Fruit fly (Drosophila melanogaster) whole organism, embryonic: ENCODE results near the gene mus301.
A peak's percentile ranks its signal among the peaks of the same experiment; 100 is the strongest.

Source experiments
- CG10267 ChIP-seq: fragments of 200-800 bp; sonication (Bioruptor generic); optimal IDR thresholded peaks from 2 replicates; lab custom pipeline; 2018; ENCODE audit warnings: missing biosample characterization, mild to moderate bottlenecking, missing genetic modification characterization, moderate library complexity
- CG10979 ChIP-seq: fragments of 200-800 bp; sonication (Bioruptor generic); optimal IDR thresholded peaks from 2 replicates; lab custom pipeline; 2018; ENCODE audit warnings: missing biosample characterization, mild to moderate bottlenecking, missing genetic modification characterization, moderate library complexity
- CG11398 ChIP-seq: fragments of 200-800 bp; sonication (Bioruptor generic); optimal IDR thresholded peaks from 2 replicates; lab custom pipeline; 2016; ENCODE audit warnings: missing biosample characterization, missing genetic modification characterization
- CG13424 ChIP-seq: fragments of 200-800 bp; sonication (Bioruptor generic); optimal IDR thresholded peaks from 2 replicates; lab custom pipeline; 2019; ENCODE audit warnings: missing biosample characterization, mild to moderate bottlenecking, missing genetic modification characterization, moderate library complexity
- CG14710 ChIP-seq: fragments of 200-800 bp; sonication (Bioruptor generic); optimal IDR thresholded peaks from 3 replicates; lab custom pipeline; 2019; ENCODE audit warnings: missing biosample characterization, mild to moderate bottlenecking, missing genetic modification characterization, moderate library complexity
- CG1529 ChIP-seq: fragments of 200-800 bp; sonication (Bioruptor generic); optimal IDR thresholded peaks from 3 replicates; lab custom pipeline; 2018; ENCODE audit warnings: missing biosample characterization, missing genetic modification characterization
- CG15514 ChIP-seq: fragments of 200-800 bp; sonication (Bioruptor generic); optimal IDR thresholded peaks from 3 replicates; lab custom pipeline; 2017; ENCODE audit warnings: missing biosample characterization, missing genetic modification characterization, mild to moderate bottlenecking, moderate library complexity, missing genetic modification reagents
- CG2199 ChIP-seq: fragments of 200-800 bp; sonication (Bioruptor generic); IDR thresholded peaks from 3 replicates; pipeline ENCODE4 v1.3.6; 2022; ENCODE audit warnings: missing biosample characterization, missing genetic modification characterization
- CG30020 ChIP-seq: fragments of 200-800 bp; optimal IDR thresholded peaks from 2 replicates; lab custom pipeline; 2019; ENCODE audit warnings: missing biosample characterization, mild to moderate bottlenecking, missing genetic modification characterization, moderate library complexity
- CG32767 ChIP-seq: fragments of 200-800 bp; sonication (Bioruptor generic); IDR thresholded peaks from 2 replicates; pipeline ENCODE4 v1.3.6; 2022; ENCODE audit warnings: missing biosample characterization, missing genetic modification characterization
- CG3726 ChIP-seq: fragments of 200-800 bp; sonication (Bioruptor generic); IDR thresholded peaks from 3 replicates; pipeline ENCODE4, ENCODE4 v1.3.6; 2022; ENCODE audit warnings: missing biosample characterization, missing genetic modification characterization
- CG4282 ChIP-seq: fragments of 200-800 bp; sonication (Bioruptor generic); optimal IDR thresholded peaks from 2 replicates; lab custom pipeline; 2016; ENCODE audit warnings: missing biosample characterization, missing genetic modification characterization
- CG4617 ChIP-seq: fragments of 200-800 bp; sonication (Bioruptor generic); optimal IDR thresholded peaks from 3 replicates; lab custom pipeline; 2016; ENCODE audit warnings: missing biosample characterization, missing genetic modification characterization, borderline replicate concordance
- CG6254 ChIP-seq: fragments of 200-800 bp; sonication (Bioruptor generic); optimal IDR thresholded peaks from 3 replicates; lab custom pipeline; 2017; ENCODE audit warnings: mild to moderate bottlenecking, missing biosample characterization, missing genetic modification reagents, missing genetic modification characterization
- CG6683 ChIP-seq: fragments of 200-800 bp; sonication (Bioruptor generic); optimal IDR thresholded peaks from 2 replicates; lab custom pipeline; 2017; ENCODE audit warnings: missing biosample characterization, mild to moderate bottlenecking, missing genetic modification characterization, missing genetic modification reagents
- CG6813 ChIP-seq: fragments of 200-800 bp; sonication (Bioruptor generic); optimal IDR thresholded peaks from 2 replicates; lab custom pipeline; 2017; ENCODE audit warnings: missing biosample characterization, missing genetic modification characterization, mild to moderate bottlenecking, moderate library complexity, missing genetic modification reagents
- CG8089 ChIP-seq: fragments of 200-800 bp; sonication (Bioruptor generic); optimal IDR thresholded peaks from 3 replicates; lab custom pipeline; 2016; ENCODE audit warnings: missing biosample characterization, missing genetic modification characterization
- CG8388 ChIP-seq: fragments of 200-800 bp; sonication (Bioruptor generic); optimal IDR thresholded peaks from 2 replicates; lab custom pipeline; 2019; ENCODE audit warnings: missing biosample characterization, mild to moderate bottlenecking, missing genetic modification characterization, moderate library complexity
- CG8924 ChIP-seq: fragments of 200-800 bp; optimal IDR thresholded peaks from 3 replicates; lab custom pipeline; 2019; ENCODE audit warnings: missing biosample characterization, mild to moderate bottlenecking, missing genetic modification characterization, moderate library complexity
- Deaf1 ChIP-seq: fragments of 200-800 bp; optimal IDR thresholded peaks from 3 replicates; lab custom pipeline; 2019; ENCODE audit warnings: missing biosample characterization, mild to moderate bottlenecking, missing genetic modification characterization, moderate library complexity
- Dp ChIP-seq: fragments of 200-800 bp; sonication (Bioruptor generic); optimal IDR thresholded peaks from 2 replicates; lab custom pipeline; 2018; ENCODE audit warnings: missing biosample characterization, mild to moderate bottlenecking, missing genetic modification characterization, moderate library complexity
- ERR ChIP-seq: fragments of 200-800 bp; sonication (Bioruptor generic); optimal IDR thresholded peaks from 2 replicates; lab custom pipeline; 2016; ENCODE audit warnings: missing biosample characterization, missing genetic modification characterization
- Meics ChIP-seq: fragments of 200-800 bp; sonication (Bioruptor generic); optimal IDR thresholded peaks from 2 replicates; lab custom pipeline; 2017; ENCODE audit warnings: missing biosample characterization, mild to moderate bottlenecking, missing genetic modification characterization
- NC2α ChIP-seq: fragments of 200-800 bp; sonication (Bioruptor generic); optimal IDR thresholded peaks from 2 replicates; lab custom pipeline; 2016; ENCODE audit warnings: missing biosample characterization, missing genetic modification characterization
- Ravus ChIP-seq: fragments of 200-800 bp; sonication (Bioruptor generic); IDR thresholded peaks from 2 replicates; pipeline ENCODE4 v1.3.6; 2022; ENCODE audit warnings: missing biosample characterization, missing genetic modification characterization
- Sox100B ChIP-seq: fragments of 200-800 bp; sonication (Bioruptor generic); optimal IDR thresholded peaks from 3 replicates; lab custom pipeline; 2018; ENCODE audit warnings: missing biosample characterization, mild to moderate bottlenecking, missing genetic modification characterization
- Stat92E ChIP-seq, 3 experiments: fragments of >200 bp in 2 of 3; fragments of 200-800 bp in 1 of 3; sonication (Bioruptor generic) in 1 of 3; optimal IDR thresholded peaks; 2 replicates each; lab custom pipeline; 2017 to 2019; ENCODE audit warnings: missing biosample characterization in 3 of 3, missing genetic modification characterization in 3 of 3, mild to moderate bottlenecking in 1 of 3, moderate library complexity in 1 of 3
- bab2 ChIP-seq: fragments of 200-800 bp; sonication (Bioruptor generic); optimal IDR thresholded peaks from 2 replicates; lab custom pipeline; 2016; ENCODE audit warnings: missing biosample characterization, missing genetic modification characterization
- croc ChIP-seq: fragments of 200-800 bp; sonication (Bioruptor generic); conservative IDR thresholded peaks from 3 replicates; pipeline ENCODE4 v1.3.6; 2022; ENCODE audit warnings: missing biosample characterization, missing genetic modification characterization
- disco-r ChIP-seq: fragments of 200-800 bp; sonication (Bioruptor generic); optimal IDR thresholded peaks from 2 replicates; lab custom pipeline; 2016; ENCODE audit warnings: missing biosample characterization, missing genetic modification characterization
- dm ChIP-seq: fragments of 200-800 bp; sonication (Bioruptor generic); optimal IDR thresholded peaks from 3 replicates; lab custom pipeline; 2016; ENCODE audit warnings: missing biosample characterization, missing genetic modification characterization
- ewg ChIP-seq: fragments of 200-800 bp; sonication (Bioruptor generic); optimal IDR thresholded peaks from 3 replicates; lab custom pipeline; 2017; ENCODE audit warnings: mild to moderate bottlenecking, missing biosample characterization, missing genetic modification reagents, missing genetic modification characterization
- exex ChIP-seq: fragments of 200-800 bp; sonication (Bioruptor generic); optimal IDR thresholded peaks from 4 replicates; lab custom pipeline; 2018; ENCODE audit warnings: missing biosample characterization, mild to moderate bottlenecking, missing genetic modification characterization, moderate library complexity
- eyg ChIP-seq: fragments of 200-800 bp; sonication (Bioruptor generic); optimal IDR thresholded peaks from 3 replicates; lab custom pipeline; 2016; ENCODE audit warnings: missing biosample characterization, missing genetic modification characterization
- fu2 ChIP-seq: fragments of 200-800 bp; sonication (Bioruptor generic); optimal IDR thresholded peaks from 2 replicates; lab custom pipeline; 2016; ENCODE audit warnings: missing biosample characterization, missing genetic modification characterization
- gem ChIP-seq: fragments of 200-800 bp; sonication (Bioruptor generic); optimal IDR thresholded peaks from 2 replicates; lab custom pipeline; 2019; ENCODE audit warnings: missing biosample characterization, mild to moderate bottlenecking, missing genetic modification characterization, moderate library complexity
- gt ChIP-seq: fragments of 200-800 bp; sonication (Bioruptor generic); IDR thresholded peaks from 2 replicates; pipeline ENCODE4 v1.3.6; 2022; ENCODE audit warnings: missing biosample characterization, missing genetic modification characterization
- hb ChIP-seq: fragments of 200-800 bp; sonication (Bioruptor generic); IDR thresholded peaks from 3 replicates; pipeline ENCODE4 v1.3.6; 2022; ENCODE audit warnings: missing biosample characterization, missing genetic modification characterization; ENCODE audit not compliant: partially characterized antibody
- luna ChIP-seq: fragments of 200-800 bp; sonication (Bioruptor generic); optimal IDR thresholded peaks from 2 replicates; lab custom pipeline; 2016; ENCODE audit warnings: missing biosample characterization, missing genetic modification characterization
- nerfin-2 ChIP-seq: fragments of 200-800 bp; sonication (Bioruptor generic); IDR thresholded peaks from 2 replicates; pipeline ENCODE4 v1.3.6; 2022; ENCODE audit warnings: missing biosample characterization, missing genetic modification characterization; ENCODE audit not compliant: partially characterized antibody
- org-1 ChIP-seq: fragments of 200-800 bp; sonication (Bioruptor generic); optimal IDR thresholded peaks from 2 replicates; lab custom pipeline; 2017; ENCODE audit warnings: missing biosample characterization, missing genetic modification characterization
- sob ChIP-seq: fragments of 200-800 bp; sonication (Bioruptor generic); IDR thresholded peaks from 2 replicates; pipeline ENCODE4 v1.3.6; 2022; ENCODE audit warnings: missing biosample characterization, missing genetic modification characterization
- sqz ChIP-seq: fragments of 200-800 bp; sonication (Bioruptor generic); optimal IDR thresholded peaks from 3 replicates; lab custom pipeline; 2018; ENCODE audit warnings: missing biosample characterization, mild to moderate bottlenecking, missing genetic modification characterization
- tx ChIP-seq: fragments of 200-800 bp; sonication (Bioruptor generic); optimal IDR thresholded peaks from 2 replicates; lab custom pipeline; 2016; ENCODE audit warnings: missing biosample characterization, missing genetic modification characterization
- unc-4 ChIP-seq: fragments of 200-800 bp; sonication (Bioruptor generic); IDR thresholded peaks from 2 replicates; pipeline ENCODE4 v1.3.6; 2022; ENCODE audit warnings: missing biosample characterization, missing genetic modification characterization; ENCODE audit not compliant: partially characterized antibody
- usp ChIP-seq: fragments of >200 bp; optimal IDR thresholded peaks from 2 replicates; lab custom pipeline; 2017; ENCODE audit warnings: missing biosample characterization, missing genetic modification characterization
- wek ChIP-seq: fragments of 200-800 bp; sonication (Bioruptor generic); optimal IDR thresholded peaks from 3 replicates; lab custom pipeline; 2018; ENCODE audit warnings: missing biosample characterization, mild to moderate bottlenecking, missing genetic modification characterization, moderate library complexity
- z ChIP-seq: fragments of 200-800 bp; sonication (Bioruptor generic); IDR thresholded peaks from 3 replicates; pipeline ENCODE4 v1.3.6; 2022; ENCODE audit warnings: missing biosample characterization, missing genetic modification characterization
- zf30C ChIP-seq: fragments of 200-800 bp; sonication (Bioruptor generic); optimal IDR thresholded peaks from 3 replicates; lab custom pipeline; 2018; ENCODE audit warnings: missing biosample characterization, mild to moderate bottlenecking, missing genetic modification characterization

Gene mus301

DNA sequence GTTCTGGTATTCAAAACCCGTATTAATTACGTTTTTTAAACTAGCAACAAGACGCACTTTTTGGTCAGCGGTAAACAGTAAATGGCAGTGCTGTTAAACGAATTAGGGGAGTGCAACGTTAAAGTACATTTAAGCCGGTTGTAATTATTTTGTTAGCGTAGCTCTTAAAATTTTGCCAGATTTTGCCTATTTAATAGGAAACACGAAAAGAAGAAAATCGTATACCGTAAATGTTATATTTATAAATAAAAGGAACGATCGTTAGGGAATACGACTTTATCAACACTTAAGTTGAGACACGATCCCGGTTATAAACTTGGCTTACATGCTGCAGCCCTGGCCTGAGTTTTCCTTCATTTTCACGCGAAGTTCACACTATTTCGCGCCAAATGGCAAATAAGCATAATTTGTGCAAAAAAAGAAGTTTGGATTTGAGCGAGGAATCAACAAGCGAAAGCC lies at the start of gene mus301, which contains the start of gene Setx:
TSS of gene mus301 (plus strand) at position 361 of the 459 bp plus-strand sequence.
TSS of gene Setx (minus strand) at position 51 of the 459 bp plus-strand sequence.
- no peak for TF ChIP-seq CG6683 (GFP tag; lab: Kevin White, UChicago)
- TF ChIP-seq CG8924 (tag; lab: Kevin White, UChicago), result no peak
- peak; percentile 66 for TF ChIP-seq ewg
- TF ChIP-seq Deaf1 (tag; lab: Kevin White, UChicago), result no peak
- no peak for TF ChIP-seq nerfin-2 (GFP tag; lab: Robert Waterston, UW)
- TF ChIP-seq bab2 (GFP tag; lab: Kevin White, UChicago), result peak; percentile 84
- TF ChIP-seq z, result no peak
- TF ChIP-seq CG30020 (tag; lab: Kevin White, UChicago), result no peak
- peak; percentile 92 for TF ChIP-seq sob (GFP tag; lab: Robert Waterston, UW)
- peak; percentile 30 for TF ChIP-seq NC2α (GFP tag; lab: Kevin White, UChicago)
- peak; percentile 95 for TF ChIP-seq CG4617 (GFP tag; lab: Kevin White, UChicago)
- no peak for TF ChIP-seq eyg
- TF ChIP-seq Dp, result peak; percentile 85
- peak; percentile 21 for TF ChIP-seq CG1529 (GFP tag; lab: Kevin White, UChicago)
- TF ChIP-seq CG15514, result peak; percentile 86
- peak; percentile 77 for TF ChIP-seq Meics
- TF ChIP-seq CG13424 (tag; lab: Kevin White, UChicago), result peak; percentile 79
- TF ChIP-seq CG11398, result peak; percentile 27
- peak; percentile 83 for TF ChIP-seq CG4282
- peak; percentile 75 for TF ChIP-seq CG8089
- TF ChIP-seq Sox100B (GFP tag; lab: Kevin White, UChicago), result peak; percentile 70
- no peak for TF ChIP-seq zf30C (GFP tag; lab: Kevin White, UChicago)
- TF ChIP-seq croc (GFP tag; lab: Robert Waterston, UW), result peak; percentile 37; the same call in 2 of the 3 replicates
- TF ChIP-seq gt (GFP tag; lab: Robert Waterston, UW), result no peak
- TF ChIP-seq hb (GFP tag; lab: Robert Waterston, UW), result no peak
- TF ChIP-seq CG32767 (GFP tag; lab: Robert Waterston, UW), result no peak
- TF ChIP-seq Ravus, result no peak
- peak; percentile 82 for TF ChIP-seq fu2
- peak; percentile 83 for TF ChIP-seq gem (tag; lab: Kevin White, UChicago)
- peak; percentile 80 for TF ChIP-seq dm (GFP tag; lab: Kevin White, UChicago)
- peak; percentile 17; the same call in 1 of the 2 replicates for TF ChIP-seq unc-4 (GFP tag; lab: Robert Waterston, UW)
- TF ChIP-seq CG14710 (tag; lab: Kevin White, UChicago), result peak; percentile 91
- no peak for TF ChIP-seq wek (GFP tag; lab: Kevin White, UChicago)
- peak in 1 of 3 experiments; percentile 19 for TF ChIP-seq Stat92E (GFP tag; optimal IDR thresholded peaks at IDR 0.05; lab: Kevin White, UChicago)
- TF ChIP-seq ERR, result peak; percentile 60
- no peak for TF ChIP-seq CG3726 (GFP tag; lab: Robert Waterston, UW)
- TF ChIP-seq usp (GFP tag; lab: Kevin White, UChicago), result no peak
- TF ChIP-seq sqz (GFP tag; lab: Kevin White, UChicago), result no peak
- peak; percentile 69 for TF ChIP-seq CG10979 (tag; lab: Kevin White, UChicago)
- TF ChIP-seq CG8388 (GFP tag; lab: Kevin White, UChicago), result peak; percentile 51
- TF ChIP-seq CG10267, result peak; percentile 98
- 0 out of 3 replicates have a peak, but pooled peaks have one; percentile 20 for TF ChIP-seq CG2199 (GFP tag; lab: Robert Waterston, UW)
- TF ChIP-seq luna (GFP tag; lab: Kevin White, UChicago), result peak; percentile 73
- TF ChIP-seq exex (tag; lab: Kevin White, UChicago), result no peak
- peak; percentile 64 for TF ChIP-seq disco-r
- TF ChIP-seq CG6813 (GFP tag; lab: Kevin White, UChicago), result no peak
- peak; percentile 76 for TF ChIP-seq tx (GFP tag; lab: Kevin White, UChicago)
- TF ChIP-seq org-1 (GFP tag; lab: Kevin White, UChicago), result peak; percentile 5
- TF ChIP-seq CG6254, result peak; percentile 48
